Worm (Caenorhabditis elegans) whole organism, young adult: ENCODE measurements around the gene T19B10.12.

Experiments used
- ama-1 ChIP-seq, 3 experiments: fragments of 150-350 bp in 1 of 3; sonication (generic microtip) in 2 of 3; optimal IDR thresholded peaks; 2 replicates each; lab custom pipeline; 2014 to 2018; ENCODE audit warnings: missing biosample characterization in 2 of 3, missing genetic modification characterization in 2 of 3, missing genetic modification reagents in 2 of 3
- hmg-1.2 ChIP-seq: fragments of 200-800 bp; sonication (Bioruptor generic); IDR thresholded peaks from 2 replicates; pipeline ENCODE4 v1.3.6; 2022; ENCODE audit warnings: missing genetic modification reagents, missing genetic modification characterization, missing compliant biosample characterization
- pha-4 ChIP-seq: fragments of 150-350 bp; sonication (generic microtip); optimal IDR thresholded peaks from 2 replicates; lab custom pipeline; 2014; ENCODE audit warnings: missing biosample characterization, missing genetic modification reagents, missing genetic modification characterization
- snpc-1.3 ChIP-seq: sonication (generic microtip); optimal IDR thresholded peaks from 2 replicates; lab custom pipeline; 2017; ENCODE audit warnings: missing genetic modification characterization, mild to moderate bottlenecking, missing compliant biosample characterization, antibody characterized with exemption, moderate library complexity, missing genotype, missing genetic modification reagents; ENCODE audit not compliant: insufficient read depth
- ztf-3 ChIP-seq: fragments of 200-800 bp; sonication (Bioruptor generic); optimal IDR thresholded peaks from 2 replicates; lab custom pipeline; 2018; ENCODE audit warnings: mild to moderate bottlenecking, missing genetic modification characterization, missing compliant biosample characterization

DNA sequence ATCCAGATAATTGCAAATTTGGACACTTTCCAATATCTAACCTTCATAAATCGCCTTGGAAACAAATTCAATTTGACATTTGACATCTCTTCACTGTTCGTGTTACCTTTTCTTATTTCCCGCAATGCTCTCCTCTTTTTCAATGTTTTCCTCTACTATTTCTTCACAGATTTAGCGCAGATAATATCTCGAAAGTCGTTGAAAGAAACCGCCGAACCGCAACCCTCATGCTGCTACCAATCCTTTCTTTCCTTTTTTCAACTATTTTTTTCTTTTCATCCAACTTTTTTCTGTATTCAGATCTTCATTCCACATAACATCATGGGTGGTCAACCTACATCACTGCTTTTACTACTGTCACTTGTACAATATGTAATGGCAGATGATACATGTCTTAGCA lies 16.5 kb upstream of the T19B10.12 start, which contains the start of gene T19B10.5:
- TF ChIP-seq hmg-1.2 (GFP tag; lab: Robert Waterston, UW) (no peak), snpc-1.3 (tag; lab: Kevin White, UChicago) (no peak), ztf-3 (GFP tag; lab: Kevin White, UChicago) (no peak), ama-1 (optimal IDR thresholded peaks at IDR 0.05; lab: Kevin White, UChicago) (no peak), ama-1 (GFP tag; optimal IDR thresholded peaks at IDR 0.05; lab: Kevin White, UChicago) (no peak), pha-4 (tag; lab: Kevin White, UChicago) (no peak)
